Worm (Caenorhabditis elegans) whole organism, late embryonic: ENCODE measurements around the gene mbf-1.

ENCODE experiments used
- F13H6.1 ChIP-seq: sonication (generic microtip); optimal IDR thresholded peaks from 2 replicates; lab custom pipeline; 2016; ENCODE audit warnings: missing genetic modification characterization, missing compliant biosample characterization
- K09A11.1 ChIP-seq: sonication (generic microtip); optimal IDR thresholded peaks from 2 replicates; lab custom pipeline; 2017; ENCODE audit warnings: antibody characterized with exemption, mild to moderate bottlenecking, missing genetic modification characterization, missing compliant biosample characterization; ENCODE audit not compliant: insufficient read depth
- T23F11.4 ChIP-seq: fragments of 200-800 bp; sonication (Bioruptor generic); optimal IDR thresholded peaks from 2 replicates; lab custom pipeline; 2018; ENCODE audit warnings: mild to moderate bottlenecking, missing genetic modification characterization, missing compliant biosample characterization
- ceh-18 ChIP-seq: sonication (generic microtip); optimal IDR thresholded peaks from 2 replicates; lab custom pipeline; 2016; ENCODE audit warnings: missing genetic modification characterization, missing compliant biosample characterization
- ceh-2 ChIP-seq: sonication (generic microtip); optimal IDR thresholded peaks from 2 replicates; lab custom pipeline; 2016; ENCODE audit warnings: missing genotype, missing genetic modification characterization, missing compliant biosample characterization
- ceh-22 ChIP-seq: sonication (generic microtip); optimal IDR thresholded peaks from 2 replicates; lab custom pipeline; 2017; ENCODE audit warnings: missing biosample characterization, missing genetic modification characterization
- ceh-24 ChIP-seq: sonication (generic microtip); optimal IDR thresholded peaks from 2 replicates; lab custom pipeline; 2016; ENCODE audit warnings: mild to moderate bottlenecking, missing genetic modification characterization, missing compliant biosample characterization
- ceh-30 ChIP-seq: fragments of 150-350 bp; optimal IDR thresholded peaks from 2 replicates; lab custom pipeline; 2014; ENCODE audit warnings: missing biosample characterization, missing genetic modification characterization
- ceh-31 ChIP-seq: sonication (generic microtip); optimal IDR thresholded peaks from 2 replicates; lab custom pipeline; 2016; ENCODE audit warnings: missing genetic modification characterization, missing compliant biosample characterization
- ceh-48 ChIP-seq: sonication (generic microtip); optimal IDR thresholded peaks from 2 replicates; lab custom pipeline; 2016; ENCODE audit warnings: missing genetic modification characterization, inconsistent platforms, missing compliant biosample characterization
- ceh-6 ChIP-seq: fragments of 200-800 bp; sonication (Bioruptor generic); optimal IDR thresholded peaks from 2 replicates; lab custom pipeline; 2018; ENCODE audit warnings: mild to moderate bottlenecking, missing genetic modification characterization, missing compliant biosample characterization
- ceh-9 ChIP-seq: sonication (generic microtip); optimal IDR thresholded peaks from 2 replicates; lab custom pipeline; 2016; ENCODE audit warnings: mild to moderate bottlenecking, missing genetic modification characterization, inconsistent platforms, missing compliant biosample characterization
- dmd-4 ChIP-seq: sonication (generic microtip); optimal IDR thresholded peaks from 2 replicates; lab custom pipeline; 2016; ENCODE audit warnings: borderline replicate concordance, missing genetic modification characterization, missing compliant biosample characterization
- eyg-1 ChIP-seq: sonication (generic microtip); optimal IDR thresholded peaks from 2 replicates; lab custom pipeline; 2016; ENCODE audit warnings: missing genotype, missing genetic modification characterization, missing compliant biosample characterization
- fkh-10 ChIP-seq: fragments of 150-350 bp; optimal IDR thresholded peaks from 2 replicates; lab custom pipeline; 2014; ENCODE audit warnings: missing biosample characterization, missing genetic modification reagents, missing genetic modification characterization
- fkh-6 ChIP-seq: sonication (generic microtip); optimal IDR thresholded peaks from 2 replicates; lab custom pipeline; 2016; ENCODE audit warnings: missing genetic modification characterization, missing compliant biosample characterization
- hlh-13 ChIP-seq: fragments of 200-800 bp; sonication (Bioruptor generic); optimal IDR thresholded peaks from 2 replicates; lab custom pipeline; 2018; ENCODE audit warnings: mild to moderate bottlenecking, missing genetic modification characterization, missing compliant biosample characterization
- hlh-15 ChIP-seq: sonication (generic microtip); optimal IDR thresholded peaks from 2 replicates; lab custom pipeline; 2016; ENCODE audit warnings: missing genetic modification characterization, missing compliant biosample characterization
- lin-11 ChIP-seq: fragments of 200-800 bp; sonication (Bioruptor generic); optimal IDR thresholded peaks from 2 replicates; lab custom pipeline; 2018; ENCODE audit warnings: mild to moderate bottlenecking, missing genetic modification characterization, missing compliant biosample characterization
- madf-2 ChIP-seq: sonication (generic microtip); optimal IDR thresholded peaks from 2 replicates; lab custom pipeline; 2017; ENCODE audit warnings: missing genetic modification characterization, missing compliant biosample characterization
- nfya-1 ChIP-seq: sonication (generic microtip); optimal IDR thresholded peaks from 2 replicates; lab custom pipeline; 2017; ENCODE audit warnings: missing genetic modification characterization, mild to moderate bottlenecking, missing compliant biosample characterization, antibody characterized with exemption, moderate library complexity
- nhr-232 ChIP-seq: sonication (generic microtip); optimal IDR thresholded peaks from 2 replicates; lab custom pipeline; 2016; ENCODE audit warnings: missing genetic modification characterization, missing compliant biosample characterization
- odd-2 ChIP-seq: sonication (generic microtip); optimal IDR thresholded peaks from 2 replicates; lab custom pipeline; 2017; ENCODE audit warnings: antibody characterized with exemption, mild to moderate bottlenecking, missing genetic modification characterization, missing compliant biosample characterization
- pag-3 ChIP-seq: sonication (generic microtip); optimal IDR thresholded peaks from 2 replicates; lab custom pipeline; 2016; ENCODE audit warnings: missing compliant biosample characterization, missing genetic modification characterization, borderline replicate concordance
- pat-9 ChIP-seq: fragments of 200-800 bp; sonication (Bioruptor generic); optimal IDR thresholded peaks from 2 replicates; lab custom pipeline; 2018; ENCODE audit warnings: mild to moderate bottlenecking, missing genetic modification characterization, moderate library complexity, missing compliant biosample characterization
- pha-4 ChIP-seq: fragments of 150-350 bp; optimal IDR thresholded peaks from 2 replicates; lab custom pipeline; 2018; ENCODE audit warnings: missing biosample characterization, missing genetic modification reagents, missing genetic modification characterization
- pqm-1 ChIP-seq: sonication (generic microtip); optimal IDR thresholded peaks from 2 replicates; lab custom pipeline; 2016; ENCODE audit warnings: missing genetic modification characterization, missing compliant biosample characterization
- pros-1 ChIP-seq: fragments of 150-350 bp; optimal IDR thresholded peaks from 2 replicates; lab custom pipeline; 2014; ENCODE audit warnings: missing biosample characterization, missing genetic modification reagents, missing genetic modification characterization
- rnt-1 ChIP-seq: sonication (generic microtip); optimal IDR thresholded peaks from 2 replicates; lab custom pipeline; 2016; ENCODE audit warnings: missing genetic modification characterization, missing compliant biosample characterization
- syd-9 ChIP-seq: sonication (generic microtip); optimal IDR thresholded peaks from 2 replicates; lab custom pipeline; 2016; ENCODE audit warnings: mild to moderate bottlenecking, missing genetic modification characterization, moderate library complexity, missing compliant biosample characterization
- tbx-2 ChIP-seq: sonication (generic microtip); optimal IDR thresholded peaks from 2 replicates; lab custom pipeline; 2016; ENCODE audit warnings: missing genetic modification characterization, missing compliant biosample characterization
- unc-3 ChIP-seq, 2 experiments: fragments of 200-800 bp in 1 of 2; sonication (Bioruptor generic) in 1 of 2; sonication (generic microtip) in 1 of 2; conservative IDR thresholded peaks in 1 of 2; optimal IDR thresholded peaks in 1 of 2; 2 replicates each; pipeline versions ENCODE4 v1.3.6 to Lab custom; 2016 to 2022; ENCODE audit warnings: missing compliant biosample characterization in 2 of 2, missing genetic modification characterization in 2 of 2, missing genetic modification reagents in 1 of 2
- unc-55 ChIP-seq: sonication (generic microtip); optimal IDR thresholded peaks from 2 replicates; lab custom pipeline; 2017; ENCODE audit warnings: missing biosample characterization, missing genetic modification reagents, missing genetic modification characterization

The mbf-1 gene

DNA sequence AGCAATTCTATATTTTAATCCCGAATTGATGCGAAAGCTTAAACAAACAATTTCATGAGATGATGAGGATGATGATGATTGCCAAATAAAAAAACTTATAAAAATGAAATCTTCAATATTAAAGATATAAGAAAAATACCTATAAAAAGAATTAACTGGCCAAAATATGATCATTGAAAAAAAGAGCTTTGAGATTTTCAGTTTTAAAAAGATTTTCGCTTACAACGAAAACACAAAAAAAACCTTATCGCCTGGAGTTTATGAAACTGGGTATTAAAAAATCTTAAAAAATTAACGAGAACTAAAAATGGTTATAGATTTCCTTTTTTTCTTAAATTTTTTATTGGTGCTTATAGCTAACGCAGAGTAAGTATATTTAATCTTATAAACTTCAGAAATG, 12.8 kb downstream of the mbf-1 start, which contains the start of gene C10C6.7:
TSS of gene C10C6.7 (minus strand) at position 101 of the 400 bp plus-strand sequence.
- TF ChIP-seq fkh-6, result no peak

DNA sequence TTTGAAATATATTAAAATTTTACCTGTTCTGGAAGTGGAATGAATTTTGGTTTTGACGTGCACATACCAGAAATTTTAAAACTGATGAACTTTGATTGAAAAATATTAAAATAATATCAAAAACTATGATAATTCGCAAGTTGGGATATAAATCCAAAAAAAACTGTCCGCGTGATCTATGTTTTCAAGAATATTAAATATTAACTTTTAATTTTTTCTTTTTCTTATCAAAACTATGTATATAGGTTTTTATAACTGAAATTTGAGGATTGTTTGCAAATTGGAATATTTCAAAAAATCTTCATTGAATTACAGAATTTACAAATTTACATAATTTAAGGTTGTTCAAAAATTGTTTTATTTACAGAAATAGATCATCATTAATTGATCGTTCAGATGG, 15.0 kb downstream of the mbf-1 start, which contains the start of gene C10C6.3:
TSS of gene C10C6.3 (minus strand) at position 101 of the 400 bp plus-strand sequence.
- TF ChIP-seq hlh-13 (GFP tag; lab: Kevin White, UChicago) (no peak), ceh-2 (tag; lab: Kevin White, UChicago) (no peak), lin-11 (no peak), ceh-31 (tag; lab: Kevin White, UChicago) (no peak), ceh-30 (tag; lab: Kevin White, UChicago) (no peak), ceh-22 (tag; lab: Kevin White, UChicago) (no peak), ceh-24 (tag; lab: Kevin White, UChicago) (no peak), madf-2 (tag; lab: Kevin White, UChicago) (no peak), fkh-10 (GFP tag; lab: Kevin White, UChicago) (no peak), dmd-4 (tag; lab: Kevin White, UChicago) (no peak), T23F11.4 (no peak), nfya-1 (tag; lab: Kevin White, UChicago) (no peak), ceh-6 (no peak), eyg-1 (tag; lab: Kevin White, UChicago) (no peak), syd-9 (tag; lab: Kevin White, UChicago) (no peak), pha-4 (tag; lab: Kevin White, UChicago) (no peak), K09A11.1 (tag; lab: Kevin White, UChicago) (no peak), rnt-1 (tag; lab: Kevin White, UChicago) (no peak), tbx-2 (tag; lab: Kevin White, UChicago) (no peak)

DNA sequence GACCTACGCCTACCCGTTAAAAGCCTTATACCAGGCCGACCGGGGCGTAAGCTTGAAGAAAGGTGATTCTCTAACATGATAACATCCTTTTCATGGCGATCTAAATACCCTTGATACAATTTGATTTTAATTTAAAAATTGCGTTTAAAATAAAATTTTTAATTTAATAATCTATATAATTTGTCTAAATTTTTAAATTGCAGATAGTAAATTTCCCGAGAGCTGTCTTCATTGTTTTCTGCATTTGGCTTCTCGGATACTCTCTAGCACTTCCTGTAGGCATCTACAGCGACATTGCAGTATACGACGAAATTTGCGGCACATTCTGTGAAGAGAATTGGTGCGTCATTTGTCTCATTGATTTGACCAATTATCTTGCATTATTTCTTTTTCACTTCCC, 18.8 kb downstream of the mbf-1 start:
- no peak for TF ChIP-seq nfya-1 (tag; lab: Kevin White, UChicago)
- no peak for TF ChIP-seq ceh-22 (tag; lab: Kevin White, UChicago)
- TF ChIP-seq pat-9 (tag; lab: Kevin White, UChicago), result no peak
- TF ChIP-seq hlh-15, result no peak
- TF ChIP-seq nhr-232 (tag; lab: Kevin White, UChicago), result no peak
- TF ChIP-seq unc-3 (GFP tag; conservative IDR thresholded peaks at IDR 0.05; lab: Robert Waterston, UW), result no peak
- no peak for TF ChIP-seq unc-3 (tag; optimal IDR thresholded peaks at IDR 0.05; lab: Kevin White, UChicago)
- TF ChIP-seq unc-55 (GFP tag; lab: Kevin White, UChicago), result no peak
- TF ChIP-seq pros-1, result no peak
- TF ChIP-seq, all 69 proteins: peak for 0

DNA sequence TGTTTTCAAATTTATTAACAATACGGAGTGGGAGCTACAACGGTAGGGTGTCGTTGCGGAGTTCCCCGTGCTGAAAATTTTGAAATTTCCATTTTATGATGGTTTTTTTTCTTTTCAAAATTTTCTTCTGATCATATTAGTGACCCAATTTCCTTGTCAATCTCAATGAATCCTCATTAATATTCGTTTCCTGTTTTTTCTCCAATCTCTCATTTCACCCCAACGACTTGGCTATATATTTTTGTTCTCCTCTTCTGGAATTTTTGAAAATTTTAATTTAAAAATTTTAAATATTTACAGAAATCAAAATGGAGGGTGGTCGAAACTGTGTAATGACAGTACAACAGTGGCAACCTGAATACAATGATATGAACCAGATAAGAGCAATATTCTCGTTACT, 20.5 kb downstream of the mbf-1 start, which contains the start of gene npr-3:
TSS of gene npr-3 (plus strand) at position 301 of the 400 bp plus-strand sequence.
- no peak for TF ChIP-seq lin-11
- TF ChIP-seq F13H6.1 (tag; lab: Kevin White, UChicago), result no peak
- no peak for TF ChIP-seq odd-2
- no peak for TF ChIP-seq pqm-1 (tag; lab: Kevin White, UChicago)
- no peak for TF ChIP-seq T23F11.4
- TF ChIP-seq ceh-9 (tag; lab: Kevin White, UChicago), result no peak
- TF ChIP-seq hlh-13 (GFP tag; lab: Kevin White, UChicago), result no peak
- no peak for TF ChIP-seq pag-3
- TF ChIP-seq ceh-18 (tag; lab: Kevin White, UChicago), result no peak

DNA sequence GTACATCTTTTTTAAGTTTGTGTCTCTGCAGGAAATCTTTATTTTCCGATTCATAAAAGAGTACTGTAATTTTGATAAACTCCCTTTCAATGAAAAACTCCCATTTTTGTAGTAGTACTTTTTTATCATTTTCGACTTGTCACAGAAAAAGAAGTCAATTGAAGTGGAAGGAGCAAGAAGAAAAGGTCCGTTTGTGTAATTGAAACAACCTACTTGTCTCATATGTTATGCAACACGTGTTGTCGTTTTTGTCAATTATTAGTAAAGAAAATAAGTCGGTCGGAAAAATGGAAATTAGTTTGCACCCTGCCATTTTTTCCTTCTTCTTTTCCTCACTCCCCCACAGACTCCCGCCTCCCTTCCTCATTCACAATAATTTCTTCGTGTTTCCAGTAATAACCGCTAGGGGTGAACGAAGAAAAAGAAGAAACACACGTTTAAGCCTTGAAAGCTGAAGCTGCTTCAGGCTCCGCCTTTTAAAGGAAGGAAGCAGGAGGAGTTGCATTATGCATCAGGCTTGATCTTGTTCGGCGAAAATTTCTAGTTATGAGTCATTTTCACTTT, 21.4 kb downstream of the mbf-1 start:
- TF ChIP-seq ceh-48 (no peak), ceh-24 (tag; lab: Kevin White, UChicago) (no peak), rnt-1 (tag; lab: Kevin White, UChicago) (no peak), tbx-2 (tag; lab: Kevin White, UChicago) (no peak), hlh-15 (no peak)
- TF ChIP-seq, all 69 proteins: peak for 0
